Worm (Caenorhabditis elegans): ENCODE measurements around the gene F35H12.5.

DNA sequence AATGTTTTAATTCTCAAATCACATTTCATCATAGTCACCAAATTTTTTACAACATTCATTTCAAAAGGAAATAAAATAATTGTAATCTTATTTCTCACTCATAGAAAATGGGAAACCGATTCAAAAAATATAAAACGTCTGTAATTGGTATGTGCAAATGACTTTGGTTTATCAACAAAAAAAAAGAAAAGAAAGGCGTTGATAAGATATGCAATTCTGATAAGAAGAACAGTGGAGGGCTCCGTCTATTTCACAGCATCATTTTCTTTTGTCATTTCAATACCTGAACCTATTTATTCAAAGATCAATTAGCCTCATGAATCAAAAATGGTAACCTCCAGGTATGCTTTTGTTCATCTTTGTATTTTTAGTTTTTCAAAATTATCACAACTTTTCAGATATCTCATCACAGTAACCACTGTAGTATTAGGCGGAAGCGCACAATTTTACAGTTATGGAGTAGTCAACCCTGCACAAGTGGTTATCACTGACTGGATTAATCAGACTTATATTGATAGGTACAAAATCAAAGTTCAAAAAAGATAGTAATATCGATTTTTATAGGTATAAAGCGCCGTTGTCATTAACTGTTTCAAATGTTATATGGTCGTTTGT lies 20.2 kb downstream of the F35H12.5 start, which contains the start of gene F53H8.3:
- TF ChIP-seq nhr-237 (tag; optimal IDR thresholded peaks at IDR 0.05) (no peak), nhr-12 (tag; optimal IDR thresholded peaks at IDR 0.05) (no peak), mep-1 (tag; optimal IDR thresholded peaks at IDR 0.05) (no peak)
